Fruit fly (Drosophila melanogaster) whole organism, embryonic: ENCODE data around the gene CG16813.

ENCODE experiments used
- B-H2 ChIP-seq: fragments of 200-800 bp; sonication (Bioruptor generic); optimal IDR thresholded peaks from 2 replicates; lab custom pipeline; 2018; ENCODE audit warnings: missing biosample characterization, mild to moderate bottlenecking, missing genetic modification characterization
- CG10209 ChIP-seq: fragments of 200-800 bp; sonication (Bioruptor generic); optimal IDR thresholded peaks from 3 replicates; lab custom pipeline; 2017; ENCODE audit warnings: missing biosample characterization, mild to moderate bottlenecking, missing genetic modification characterization, missing genetic modification reagents
- CG12104 ChIP-seq: fragments of 200-800 bp; sonication (Bioruptor generic); optimal IDR thresholded peaks from 3 replicates; lab custom pipeline; 2016; ENCODE audit warnings: missing biosample characterization, missing genetic modification characterization
- CG12769 ChIP-seq: fragments of 200-800 bp; sonication (Bioruptor generic); optimal IDR thresholded peaks from 2 replicates; lab custom pipeline; 2019; ENCODE audit warnings: missing biosample characterization, mild to moderate bottlenecking, missing genetic modification characterization, moderate library complexity
- CG13424 ChIP-seq: fragments of 200-800 bp; sonication (Bioruptor generic); optimal IDR thresholded peaks from 2 replicates; lab custom pipeline; 2019; ENCODE audit warnings: missing biosample characterization, mild to moderate bottlenecking, missing genetic modification characterization, moderate library complexity
- CG13624 ChIP-seq: fragments of 200-800 bp; sonication (Bioruptor generic); optimal IDR thresholded peaks from 2 replicates; lab custom pipeline; 2016; ENCODE audit warnings: missing biosample characterization, missing genetic modification characterization
- CG14050 ChIP-seq: fragments of 200-800 bp; sonication (Bioruptor generic); IDR thresholded peaks from 3 replicates; pipeline ENCODE4 v1.3.6; 2022; ENCODE audit warnings: missing biosample characterization, missing genetic modification characterization
- CG15696 ChIP-seq: fragments of 200-800 bp; sonication (Bioruptor generic); optimal IDR thresholded peaks from 2 replicates; lab custom pipeline; 2019; ENCODE audit warnings: missing biosample characterization, mild to moderate bottlenecking, missing genetic modification characterization, moderate library complexity
- CG17361 ChIP-seq: fragments of 200-800 bp; sonication (Bioruptor generic); IDR thresholded peaks from 3 replicates; pipeline ENCODE4 v1.3.6; 2022; ENCODE audit warnings: missing biosample characterization, missing genetic modification characterization
- CG2712 ChIP-seq: fragments of 200-800 bp; optimal IDR thresholded peaks from 3 replicates; lab custom pipeline; 2019; ENCODE audit warnings: missing biosample characterization, mild to moderate bottlenecking, missing genetic modification characterization, moderate library complexity
- CG3281 ChIP-seq: fragments of 200-800 bp; sonication (Bioruptor generic); optimal IDR thresholded peaks from 3 replicates; lab custom pipeline; 2017; ENCODE audit warnings: missing biosample characterization, mild to moderate bottlenecking, missing genetic modification characterization
- CG33557 ChIP-seq: fragments of 200-800 bp; sonication (Bioruptor generic); optimal IDR thresholded peaks from 2 replicates; lab custom pipeline; 2019; ENCODE audit warnings: missing biosample characterization, mild to moderate bottlenecking, missing genetic modification characterization, moderate library complexity
- CG34224 ChIP-seq: fragments of 200-800 bp; sonication (Bioruptor generic); IDR thresholded peaks from 3 replicates; pipeline ENCODE4 v1.3.6; 2022; ENCODE audit warnings: missing biosample characterization, missing genetic modification characterization; ENCODE audit not compliant: partially characterized antibody
- CG42726 ChIP-seq: fragments of 200-800 bp; sonication (Bioruptor generic); IDR thresholded peaks from 2 replicates; pipeline ENCODE4 v1.3.6; 2022; ENCODE audit warnings: missing biosample characterization, missing genetic modification characterization; ENCODE audit not compliant: partially characterized antibody
- CG4820 ChIP-seq: fragments of 200-800 bp; sonication (Bioruptor generic); optimal IDR thresholded peaks from 3 replicates; lab custom pipeline; 2016; ENCODE audit warnings: missing biosample characterization, missing genetic modification characterization
- CG8924 ChIP-seq: fragments of 200-800 bp; optimal IDR thresholded peaks from 3 replicates; lab custom pipeline; 2019; ENCODE audit warnings: missing biosample characterization, mild to moderate bottlenecking, missing genetic modification characterization, moderate library complexity
- CG9817 ChIP-seq: fragments of 200-800 bp; sonication (Bioruptor generic); optimal IDR thresholded peaks from 2 replicates; lab custom pipeline; 2018; ENCODE audit warnings: missing biosample characterization, mild to moderate bottlenecking, missing genetic modification characterization, moderate library complexity
- CG9876 ChIP-seq: fragments of 200-800 bp; sonication (Bioruptor generic); optimal IDR thresholded peaks from 2 replicates; lab custom pipeline; 2016; ENCODE audit warnings: missing biosample characterization, missing genetic modification characterization
- Chrac-16 ChIP-seq: fragments of 200-800 bp; sonication (Bioruptor generic); optimal IDR thresholded peaks from 3 replicates; lab custom pipeline; 2016; ENCODE audit warnings: missing biosample characterization, missing genetic modification characterization
- Drgx ChIP-seq: fragments of 200-800 bp; sonication (Bioruptor generic); IDR thresholded peaks from 2 replicates; pipeline ENCODE4 v1.3.6; 2022; ENCODE audit warnings: missing biosample characterization, missing genetic modification characterization
- H15 ChIP-seq: fragments of 200-800 bp; sonication (Bioruptor generic); IDR thresholded peaks from 3 replicates; pipeline ENCODE4 v1.3.6; 2022; ENCODE audit warnings: missing biosample characterization, missing genetic modification characterization
- HHEX ChIP-seq: fragments of 200-800 bp; sonication (Bioruptor generic); optimal IDR thresholded peaks from 3 replicates; lab custom pipeline; 2017; ENCODE audit warnings: missing biosample characterization, mild to moderate bottlenecking, missing genetic modification characterization, missing genetic modification reagents
- HLH3B ChIP-seq: fragments of 200-800 bp; sonication (Bioruptor generic); IDR thresholded peaks from 2 replicates; pipeline ENCODE4 v1.3.6; 2022; ENCODE audit warnings: missing biosample characterization, missing genetic modification characterization
- Max ChIP-seq: fragments of 200-800 bp; sonication (Bioruptor generic); optimal IDR thresholded peaks from 2 replicates; lab custom pipeline; 2016; ENCODE audit warnings: missing biosample characterization, mild to moderate bottlenecking, missing genetic modification characterization
- Med ChIP-seq: fragments of 200-800 bp; sonication (Bioruptor generic); peaks from one replicate; lab custom pipeline; 2016; ENCODE audit warnings: missing biosample characterization, missing genetic modification characterization, mild to moderate bottlenecking, inconsistent platforms, moderate library complexity
- Mes4 ChIP-seq: fragments of 200-800 bp; sonication (Bioruptor generic); optimal IDR thresholded peaks from 2 replicates; lab custom pipeline; 2016; ENCODE audit warnings: missing biosample characterization, missing genetic modification characterization
- Pdp1 ChIP-seq, 2 experiments: fragments of 200-800 bp; sonication (Bioruptor generic); optimal IDR thresholded peaks; 3 replicates each; lab custom pipeline; 2016; ENCODE audit warnings: missing biosample characterization in 2 of 2, missing genetic modification characterization in 2 of 2, mild to moderate bottlenecking in 1 of 2, moderate library complexity in 1 of 2
- Sry-δ ChIP-seq: fragments of 200-800 bp; sonication (Bioruptor generic); optimal IDR thresholded peaks from 2 replicates; lab custom pipeline; 2016; ENCODE audit warnings: missing biosample characterization, missing genetic modification characterization
- ara ChIP-seq: fragments of 200-800 bp; sonication (Bioruptor generic); IDR thresholded peaks from 2 replicates; pipeline ENCODE4 v1.3.6; 2022; ENCODE audit warnings: missing biosample characterization, missing genetic modification characterization
- ato ChIP-seq: fragments of 200-800 bp; sonication (Bioruptor generic); IDR thresholded peaks from 2 replicates; pipeline ENCODE4 v1.3.6; 2022; ENCODE audit warnings: missing biosample characterization, missing genetic modification characterization; ENCODE audit not compliant: partially characterized antibody
- chn ChIP-seq: fragments of 200-800 bp; sonication (Bioruptor generic); optimal IDR thresholded peaks from 2 replicates; lab custom pipeline; 2016; ENCODE audit warnings: missing biosample characterization, missing genetic modification characterization
- dmrt11E ChIP-seq: fragments of 200-800 bp; sonication (Bioruptor generic); optimal IDR thresholded peaks from 3 replicates; lab custom pipeline; 2018; ENCODE audit warnings: missing biosample characterization, mild to moderate bottlenecking, missing genetic modification characterization, moderate library complexity
- dmrt99B ChIP-seq: fragments of 200-800 bp; sonication (Bioruptor generic); optimal IDR thresholded peaks from 2 replicates; lab custom pipeline; 2018; ENCODE audit warnings: missing biosample characterization, mild to moderate bottlenecking, missing genetic modification characterization, moderate library complexity
- fd96Cb ChIP-seq: fragments of 200-800 bp; sonication (Bioruptor generic); optimal IDR thresholded peaks from 2 replicates; lab custom pipeline; 2018; ENCODE audit warnings: missing biosample characterization, mild to moderate bottlenecking, missing genetic modification characterization, moderate library complexity
- grau ChIP-seq: fragments of 200-800 bp; optimal IDR thresholded peaks from 3 replicates; lab custom pipeline; 2019; ENCODE audit warnings: missing biosample characterization, mild to moderate bottlenecking, missing genetic modification characterization, moderate library complexity
- grn ChIP-seq: fragments of 200-800 bp; sonication (Bioruptor generic); optimal IDR thresholded peaks from 3 replicates; lab custom pipeline; 2017; ENCODE audit warnings: missing biosample characterization, missing genetic modification characterization
- gro ChIP-seq: fragments of 200-800 bp; sonication (Bioruptor generic); optimal IDR thresholded peaks from 2 replicates; lab custom pipeline; 2016; ENCODE audit warnings: missing biosample characterization, missing genetic modification characterization
- lbe ChIP-seq: fragments of 200-800 bp; sonication (Bioruptor generic); optimal IDR thresholded peaks from 2 replicates; lab custom pipeline; 2016; ENCODE audit warnings: missing biosample characterization, mild to moderate bottlenecking, missing genetic modification characterization
- mld ChIP-seq: fragments of 200-800 bp; sonication (Bioruptor generic); IDR thresholded peaks from 3 replicates; pipeline ENCODE4 v1.3.6; 2022; ENCODE audit warnings: missing biosample characterization, missing genetic modification characterization; ENCODE audit not compliant: partially characterized antibody
- onecut ChIP-seq: fragments of 200-800 bp; sonication (Bioruptor generic); IDR thresholded peaks from 2 replicates; pipeline ENCODE4 v1.3.6; 2022; ENCODE audit warnings: missing biosample characterization, missing genetic modification characterization
- pho ChIP-seq: fragments of 200-800 bp; sonication (Bioruptor generic); optimal IDR thresholded peaks from 2 replicates; lab custom pipeline; 2016; ENCODE audit warnings: missing biosample characterization, missing genetic modification characterization
- pnt ChIP-seq: fragments of 200-800 bp; sonication (Bioruptor generic); optimal IDR thresholded peaks from 3 replicates; lab custom pipeline; 2016; ENCODE audit warnings: missing biosample characterization, missing genetic modification characterization
- repo ChIP-seq: fragments of 200-800 bp; sonication (Bioruptor generic); optimal IDR thresholded peaks from 2 replicates; lab custom pipeline; 2016; ENCODE audit warnings: missing biosample characterization, missing genetic modification characterization
- sens ChIP-seq: fragments of 200-800 bp; sonication (Bioruptor generic); peaks from one replicate; lab custom pipeline; 2016; ENCODE audit warnings: missing biosample characterization, missing genetic modification characterization
- shn ChIP-seq: fragments of 200-800 bp; sonication (Bioruptor generic); optimal IDR thresholded peaks from 3 replicates; lab custom pipeline; 2016; ENCODE audit warnings: missing biosample characterization, missing genetic modification characterization
- slbo ChIP-seq: fragments of 200-800 bp; sonication (Bioruptor generic); IDR thresholded peaks from 2 replicates; pipeline ENCODE4 v1.3.6; 2022; ENCODE audit warnings: missing biosample characterization, missing genetic modification characterization
- sob ChIP-seq: fragments of 200-800 bp; sonication (Bioruptor generic); IDR thresholded peaks from 2 replicates; pipeline ENCODE4 v1.3.6; 2022; ENCODE audit warnings: missing biosample characterization, missing genetic modification characterization
- ssp ChIP-seq: fragments of 200-800 bp; sonication (Bioruptor generic); IDR thresholded peaks from 2 replicates; pipeline ENCODE4 v1.3.6; 2022; ENCODE audit warnings: missing biosample characterization, missing genetic modification characterization
- tx ChIP-seq: fragments of 200-800 bp; sonication (Bioruptor generic); optimal IDR thresholded peaks from 2 replicates; lab custom pipeline; 2016; ENCODE audit warnings: missing biosample characterization, missing genetic modification characterization

The CG16813 gene

DNA sequence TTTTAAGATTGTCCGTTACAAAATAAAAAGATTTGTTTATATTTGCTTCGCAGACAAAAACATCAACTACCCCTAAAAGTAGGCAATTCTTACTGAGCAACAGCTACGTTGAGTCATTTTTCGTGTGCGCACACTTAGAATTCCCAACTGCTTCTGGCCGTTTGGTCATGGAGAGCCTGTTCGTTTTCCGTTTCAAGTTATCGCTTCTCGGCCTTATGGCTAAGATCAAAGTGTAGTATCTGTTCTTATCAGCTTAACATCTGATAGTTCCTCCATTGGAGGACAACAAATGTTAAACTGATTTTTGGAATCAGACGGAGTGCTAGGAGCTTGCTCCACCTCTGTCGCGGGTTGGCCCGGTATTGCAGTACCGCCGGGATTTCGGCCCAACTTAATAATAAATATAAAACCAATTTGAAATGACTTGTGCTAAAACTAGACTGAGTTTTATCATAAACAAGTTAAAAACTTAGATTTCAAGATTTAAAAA is 11.6 kb upstream of the CG16813 start (continued):
- TF ChIP-seq pho (GFP tag; lab: Kevin White, UChicago) = peak; percentile 56
- peak; percentile 65 for TF ChIP-seq dmrt99B (tag; lab: Kevin White, UChicago)
- TF ChIP-seq sens (GFP tag; lab: Kevin White, UChicago) = peak; percentile 93
- peak; percentile 50; the same call in 1 of the 2 replicates for TF ChIP-seq onecut (GFP tag; lab: Robert Waterston, UW)
- peak; percentile 1 for TF ChIP-seq CG13424
- peak; percentile 29 for TF ChIP-seq Sry-δ (GFP tag; lab: Kevin White, UChicago)
- peak; percentile 55; the same call in 1 of the 3 replicates for TF ChIP-seq H15 (GFP tag; lab: Robert Waterston, UW)
- TF ChIP-seq grn (GFP tag; lab: Kevin White, UChicago) = peak; percentile 81
- peak; percentile 20 for TF ChIP-seq CG8924 (tag; lab: Kevin White, UChicago)
- TF ChIP-seq dmrt11E = peak; percentile 27
- peak; percentile 84 for TF ChIP-seq gro (GFP tag; lab: Kevin White, UChicago)
- peak; percentile 5; the same call in 1 of the 2 replicates for TF ChIP-seq ato (GFP tag; lab: Robert Waterston, UW)
- TF ChIP-seq CG34224 (GFP tag; lab: Robert Waterston, UW) = peak; percentile 35; the same call in 1 of the 3 replicates
- peak; percentile 59 for TF ChIP-seq fd96Cb (tag; lab: Kevin White, UChicago)
- TF ChIP-seq CG9876 = peak; percentile 23
- TF ChIP-seq HLH3B (GFP tag; lab: Robert Waterston, UW) = peak; percentile 66; the same call in 1 of the 2 replicates
- TF ChIP-seq CG15696 (tag; lab: Kevin White, UChicago) = peak; percentile 73
- peak; percentile 5 for TF ChIP-seq CG12104 (GFP tag; lab: Kevin White, UChicago)
- peak; percentile 52; the same call in 1 of the 3 replicates for TF ChIP-seq CG17361 (GFP tag; lab: Robert Waterston, UW)
- TF ChIP-seq repo (GFP tag; lab: Kevin White, UChicago) = peak; percentile 73
- TF ChIP-seq CG12769 (tag; lab: Kevin White, UChicago) = peak; percentile 70
- peak; percentile 80 for TF ChIP-seq CG42726 (GFP tag; lab: Robert Waterston, UW)
- peak; percentile 29; the same call in 1 of the 2 replicates for TF ChIP-seq ssp (GFP tag; lab: Robert Waterston, UW)
- peak; percentile 39 for TF ChIP-seq B-H2 (GFP tag; lab: Kevin White, UChicago)
- peak; percentile 49; the same call in 1 of the 2 replicates for TF ChIP-seq ara
- peak; percentile 61 for TF ChIP-seq Drgx (GFP tag; lab: Robert Waterston, UW)
- TF ChIP-seq HHEX (GFP tag; lab: Kevin White, UChicago) = peak; percentile 69
- peak; percentile 51 for TF ChIP-seq tx (GFP tag; lab: Kevin White, UChicago)
- TF ChIP-seq CG14050 (GFP tag; lab: Robert Waterston, UW) = 0 out of 3 replicates have a peak, but pooled peaks have one; percentile 16
- TF ChIP-seq Mes4 (GFP tag; lab: Kevin White, UChicago) = peak; percentile 58
- peak; percentile 24 for TF ChIP-seq CG3281 (GFP tag; lab: Kevin White, UChicago)
- TF ChIP-seq Chrac-16 = peak; percentile 13
- TF ChIP-seq grau = peak; percentile 41
- peak; percentile 59 for TF ChIP-seq CG10209 (GFP tag; lab: Kevin White, UChicago)
- TF ChIP-seq CG9817 = peak; percentile 26
- peak; percentile 40 for TF ChIP-seq lbe (GFP tag; lab: Kevin White, UChicago)
- peak; percentile 53 for TF ChIP-seq CG2712 (tag; lab: Kevin White, UChicago)
- peak; percentile 97 for TF ChIP-seq Med (GFP tag; lab: Kevin White, UChicago)
- TF ChIP-seq chn (GFP tag; lab: Kevin White, UChicago) = peak; percentile 27
- TF ChIP-seq pnt (GFP tag; lab: Kevin White, UChicago) = peak; percentile 2
- peak; percentile 81 for TF ChIP-seq sob (GFP tag; lab: Robert Waterston, UW)
- peak; percentile 80 for TF ChIP-seq slbo (GFP tag; lab: Robert Waterston, UW)
- TF ChIP-seq CG33557 (GFP tag; lab: Kevin White, UChicago) = peak; percentile 16
- peak; percentile 17 for TF ChIP-seq CG4820
- peak; percentile 69; the same call in 2 of the 3 replicates for TF ChIP-seq mld (GFP tag; lab: Robert Waterston, UW)
- TF ChIP-seq shn (GFP tag; lab: Kevin White, UChicago) = peak; percentile 44
- peak; percentile 71 for TF ChIP-seq CG13624 (GFP tag; lab: Kevin White, UChicago)
- peak; percentile 50 to 60 for TF ChIP-seq Pdp1 (GFP tag; optimal IDR thresholded peaks at IDR 0.05; lab: Kevin White, UChicago)
- peak; percentile 56 for TF ChIP-seq Max (GFP tag; lab: Kevin White, UChicago)
